Fruit fly (Drosophila melanogaster) whole organism, prepupa: ENCODE measurements around the gene CG8119.
A peak's percentile ranks its signal among the peaks of the same experiment; 100 is the strongest.

Experiments used
- Blimp-1 ChIP-seq: fragments of 200-800 bp; sonication (Bioruptor generic); optimal IDR thresholded peaks from 3 replicates; lab custom pipeline; 2017; ENCODE audit warnings: missing biosample characterization, missing genetic modification characterization, mild to moderate bottlenecking, moderate library complexity, missing genetic modification reagents
- CG10631 ChIP-seq: fragments of 200-800 bp; sonication (Bioruptor generic); optimal IDR thresholded peaks from 2 replicates; lab custom pipeline; 2016; ENCODE audit warnings: missing biosample characterization, missing genetic modification characterization
- CG11294 ChIP-seq: fragments of 200-800 bp; sonication (Bioruptor generic); IDR thresholded peaks from 2 replicates; pipeline ENCODE4 v1.3.6; 2022; ENCODE audit warnings: missing biosample characterization, missing genetic modification characterization
- CG11902 ChIP-seq: fragments of 200-800 bp; sonication (Bioruptor generic); optimal IDR thresholded peaks from 3 replicates; lab custom pipeline; 2016; ENCODE audit warnings: missing biosample characterization, missing genetic modification characterization
- CG1621 ChIP-seq: fragments of 200-800 bp; sonication (Bioruptor generic); optimal IDR thresholded peaks from 3 replicates; lab custom pipeline; 2018; ENCODE audit warnings: missing biosample characterization, mild to moderate bottlenecking, missing genetic modification characterization
- CG16779 ChIP-seq: fragments of 200-800 bp; sonication (Bioruptor generic); optimal IDR thresholded peaks from 3 replicates; lab custom pipeline; 2017; ENCODE audit warnings: missing biosample characterization, mild to moderate bottlenecking, missing genetic modification characterization
- CG3032 ChIP-seq: fragments of 200-800 bp; optimal IDR thresholded peaks from 2 replicates; lab custom pipeline; 2019; ENCODE audit warnings: missing biosample characterization, mild to moderate bottlenecking, missing genetic modification characterization, moderate library complexity
- CG31627 ChIP-seq: fragments of 200-800 bp; sonication (Bioruptor generic); optimal IDR thresholded peaks from 3 replicates; lab custom pipeline; 2016; ENCODE audit warnings: missing biosample characterization, missing genetic modification characterization
- CG32006 ChIP-seq: fragments of 200-800 bp; sonication (Bioruptor generic); optimal IDR thresholded peaks from 3 replicates; lab custom pipeline; 2017; ENCODE audit warnings: missing biosample characterization, mild to moderate bottlenecking, missing genetic modification characterization
- CG34406 ChIP-seq: fragments of 200-800 bp; sonication (Bioruptor generic); optimal IDR thresholded peaks from 3 replicates; lab custom pipeline; 2016; ENCODE audit warnings: missing biosample characterization, missing genetic modification characterization
- CG4318 ChIP-seq: fragments of 200-800 bp; sonication (Bioruptor generic); optimal IDR thresholded peaks from 3 replicates; lab custom pipeline; 2017; ENCODE audit warnings: missing biosample characterization, mild to moderate bottlenecking, missing genetic modification characterization
- CG6163 ChIP-seq: fragments of 200-800 bp; sonication (Bioruptor generic); IDR thresholded peaks from 3 replicates; pipeline ENCODE4 v1.3.6; 2022; ENCODE audit warnings: missing biosample characterization, missing genetic modification characterization
- CG6276 ChIP-seq: fragments of 200-800 bp; sonication (Bioruptor generic); optimal IDR thresholded peaks from 2 replicates; lab custom pipeline; 2017; ENCODE audit warnings: missing biosample characterization, mild to moderate bottlenecking, missing genetic modification characterization
- CG6792 ChIP-seq: fragments of 200-800 bp; sonication (Bioruptor generic); optimal IDR thresholded peaks from 3 replicates; lab custom pipeline; 2016; ENCODE audit warnings: missing biosample characterization, missing genetic modification characterization
- CG6808 ChIP-seq: fragments of 200-800 bp; sonication (Bioruptor generic); optimal IDR thresholded peaks from 3 replicates; lab custom pipeline; 2017; ENCODE audit warnings: missing biosample characterization, missing genetic modification characterization, mild to moderate bottlenecking, moderate library complexity, missing genetic modification reagents
- CG6854 ChIP-seq: fragments of 200-800 bp; sonication (Bioruptor generic); optimal IDR thresholded peaks from 2 replicates; lab custom pipeline; 2017; ENCODE audit warnings: missing biosample characterization, mild to moderate bottlenecking, missing genetic modification characterization
- CG7368 ChIP-seq: fragments of 200-800 bp; sonication (Bioruptor generic); optimal IDR thresholded peaks from 3 replicates; lab custom pipeline; 2016; ENCODE audit warnings: missing biosample characterization, missing genetic modification characterization
- CG8119 ChIP-seq: fragments of 200-800 bp; sonication (Bioruptor generic); IDR thresholded peaks from 3 replicates; pipeline ENCODE4 v1.3.6; 2022; ENCODE audit warnings: missing biosample characterization, missing genetic modification characterization
- CG8319 ChIP-seq: fragments of 200-800 bp; sonication (Bioruptor generic); optimal IDR thresholded peaks from 3 replicates; lab custom pipeline; 2016; ENCODE audit warnings: missing biosample characterization, missing genetic modification characterization
- CG8632 ChIP-seq: fragments of 200-800 bp; sonication (Bioruptor generic); optimal IDR thresholded peaks from 3 replicates; lab custom pipeline; 2016; ENCODE audit warnings: missing biosample characterization, missing genetic modification characterization
- Eip75B ChIP-seq: fragments of 200-800 bp; sonication (Bioruptor generic); optimal IDR thresholded peaks from 3 replicates; lab custom pipeline; 2016; ENCODE audit warnings: missing biosample characterization, missing genetic modification characterization
- Eip93F ChIP-seq: fragments of 200-800 bp; sonication (Bioruptor generic); optimal IDR thresholded peaks from 2 replicates; lab custom pipeline; 2016; ENCODE audit warnings: missing biosample characterization, mild to moderate bottlenecking, missing genetic modification characterization
- Ets96B ChIP-seq: fragments of 200-800 bp; optimal IDR thresholded peaks from 2 replicates; lab custom pipeline; 2019; ENCODE audit warnings: missing biosample characterization, mild to moderate bottlenecking, missing genetic modification characterization, moderate library complexity
- Gug ChIP-seq: fragments of 200-800 bp; sonication (Bioruptor generic); IDR thresholded peaks from 2 replicates; pipeline ENCODE4 v1.3.6; 2022; ENCODE audit warnings: missing biosample characterization, missing genetic modification characterization
- Hr38 ChIP-seq: sonication (Bioruptor generic); optimal IDR thresholded peaks from 2 replicates; lab custom pipeline; 2016; ENCODE audit warnings: missing biosample characterization, missing genetic modification characterization
- Hr39 ChIP-seq: fragments of 200-800 bp; sonication (Bioruptor generic); optimal IDR thresholded peaks from 2 replicates; lab custom pipeline; 2016; ENCODE audit warnings: missing biosample characterization, missing genetic modification characterization
- Hr4 ChIP-seq: fragments of 200-800 bp; sonication (Bioruptor generic); optimal IDR thresholded peaks from 3 replicates; lab custom pipeline; 2016; ENCODE audit warnings: missing biosample characterization, missing genetic modification characterization
- Lpt ChIP-seq: fragments of 200-800 bp; sonication (Bioruptor generic); optimal IDR thresholded peaks from 3 replicates; lab custom pipeline; 2016; ENCODE audit warnings: missing biosample characterization, missing genetic modification characterization
- Met ChIP-seq: fragments of 200-800 bp; sonication (Bioruptor generic); optimal IDR thresholded peaks from 3 replicates; lab custom pipeline; 2016; ENCODE audit warnings: missing biosample characterization, missing genetic modification characterization
- Smox ChIP-seq: fragments of 200-800 bp; sonication (Bioruptor generic); optimal IDR thresholded peaks from 3 replicates; lab custom pipeline; 2016; ENCODE audit warnings: missing biosample characterization, missing genetic modification characterization
- Sox102F ChIP-seq: fragments of 200-800 bp; sonication (Bioruptor generic); optimal IDR thresholded peaks from 2 replicates; lab custom pipeline; 2016; ENCODE audit warnings: missing biosample characterization, mild to moderate bottlenecking, missing genetic modification characterization
- Sox14 ChIP-seq: fragments of 200-800 bp; sonication (Bioruptor generic); optimal IDR thresholded peaks from 3 replicates; lab custom pipeline; 2016; ENCODE audit warnings: missing biosample characterization, missing genetic modification characterization
- Sox15 ChIP-seq: fragments of 200-800 bp; sonication (Bioruptor generic); optimal IDR thresholded peaks from 3 replicates; lab custom pipeline; 2016; ENCODE audit warnings: missing biosample characterization, missing genetic modification characterization
- acj6 ChIP-seq: fragments of 200-800 bp; sonication (Bioruptor generic); optimal IDR thresholded peaks from 3 replicates; lab custom pipeline; 2016; ENCODE audit warnings: missing biosample characterization, missing genetic modification characterization
- cyc ChIP-seq: fragments of 200-800 bp; sonication (Bioruptor generic); optimal IDR thresholded peaks from 3 replicates; lab custom pipeline; 2016; ENCODE audit warnings: missing biosample characterization, missing genetic modification characterization
- eg ChIP-seq: fragments of 200-800 bp; sonication (Bioruptor generic); IDR thresholded peaks from 3 replicates; pipeline ENCODE4 v1.3.6; 2022; ENCODE audit warnings: missing biosample characterization, missing genetic modification characterization
- fd59A ChIP-seq: fragments of 200-800 bp; sonication (Bioruptor generic); optimal IDR thresholded peaks from 2 replicates; lab custom pipeline; 2017; ENCODE audit warnings: missing biosample characterization, mild to moderate bottlenecking, missing genetic modification characterization, missing genetic modification reagents
- fd85E ChIP-seq: fragments of 200-800 bp; sonication (Bioruptor generic); optimal IDR thresholded peaks from 3 replicates; lab custom pipeline; 2016; ENCODE audit warnings: missing biosample characterization, missing genetic modification characterization
- pdm3 ChIP-seq: fragments of 200-800 bp; sonication (Bioruptor generic); optimal IDR thresholded peaks from 3 replicates; lab custom pipeline; 2016; ENCODE audit warnings: missing biosample characterization, missing genetic modification characterization
- salr ChIP-seq, 2 experiments: fragments of 200-800 bp; sonication (Bioruptor generic); optimal IDR thresholded peaks; 3 replicates each; lab custom pipeline; 2016 to 2018; ENCODE audit warnings: missing biosample characterization in 2 of 2, missing genetic modification characterization in 2 of 2, mild to moderate bottlenecking in 1 of 2
- spab ChIP-seq: fragments of 200-800 bp; sonication (Bioruptor generic); optimal IDR thresholded peaks from 2 replicates; lab custom pipeline; 2017; ENCODE audit warnings: missing biosample characterization, mild to moderate bottlenecking, missing genetic modification characterization, missing genetic modification reagents
- svp ChIP-seq: fragments of 200-800 bp; sonication (Bioruptor generic); peaks from one replicate; lab custom pipeline; 2016; ENCODE audit warnings: missing biosample characterization, missing genetic modification characterization
- vri ChIP-seq: fragments of 200-800 bp; sonication (Bioruptor generic); optimal IDR thresholded peaks from 3 replicates; lab custom pipeline; 2016; ENCODE audit warnings: missing biosample characterization, mild to moderate bottlenecking, missing genetic modification characterization

CG8119 gene

dm6 chrX:15675294-15675693, 12.9 kb downstream of the CG8119 start, which contains the start of gene CG12708 (continued):
- peak; percentile 6 for TF ChIP-seq Sox14
- peak; percentile 49; the same call in 1 of the 3 replicates for TF ChIP-seq eg (GFP tag; lab: Robert Waterston, UW)
- peak; percentile 16 for TF ChIP-seq Eip75B (GFP tag; lab: Kevin White, UChicago)
- no peak for TF ChIP-seq CG3032 (tag; lab: Kevin White, UChicago)
- peak; percentile 45 for TF ChIP-seq Met (GFP tag; lab: Kevin White, UChicago)
- TF ChIP-seq CG11294 (GFP tag; lab: Robert Waterston, UW), result no peak
- TF ChIP-seq CG32006 (GFP tag; lab: Kevin White, UChicago), result no peak
- TF ChIP-seq CG11902 (GFP tag; lab: Kevin White, UChicago), result no peak
- no peak for TF ChIP-seq CG8632
- TF ChIP-seq fd85E, result no peak
- peak; percentile 37 for TF ChIP-seq CG6808
- peak; percentile 26 for TF ChIP-seq CG1621 (tag; lab: Kevin White, UChicago)
- no peak for TF ChIP-seq Eip93F (GFP tag; lab: Kevin White, UChicago)
- no peak for TF ChIP-seq CG7368 (GFP tag; lab: Kevin White, UChicago)
- TF ChIP-seq CG6792, result no peak
- no peak for TF ChIP-seq CG16779
- TF ChIP-seq acj6 (GFP tag; lab: Kevin White, UChicago), result no peak
- TF ChIP-seq CG6163 (GFP tag; lab: Robert Waterston, UW), result peak; percentile 60; the same call in 2 of the 3 replicates
- TF ChIP-seq Gug (GFP tag; lab: Robert Waterston, UW), result no peak
- TF ChIP-seq Sox102F (GFP tag; lab: Kevin White, UChicago), result peak; percentile 36
- no peak for TF ChIP-seq fd59A (GFP tag; lab: Kevin White, UChicago)
- no peak for TF ChIP-seq Ets96B (tag; lab: Kevin White, UChicago)
- no peak for TF ChIP-seq CG31627 (GFP tag; lab: Kevin White, UChicago)
- TF ChIP-seq CG6854 (GFP tag; lab: Kevin White, UChicago), result peak; percentile 57
- TF ChIP-seq vri (GFP tag; lab: Kevin White, UChicago), result peak; percentile 41
- TF ChIP-seq svp (GFP tag; lab: Kevin White, UChicago), result peak; percentile 72
- TF ChIP-seq CG34406, result no peak
- TF ChIP-seq Smox (GFP tag; lab: Kevin White, UChicago), result peak; percentile 19
- TF ChIP-seq Hr4 (GFP tag; lab: Kevin White, UChicago), result no peak
- no peak for TF ChIP-seq salr (GFP tag; optimal IDR thresholded peaks at IDR 0.05; lab: Kevin White, UChicago)
- no peak for TF ChIP-seq cyc (GFP tag; lab: Kevin White, UChicago)

DNA sequence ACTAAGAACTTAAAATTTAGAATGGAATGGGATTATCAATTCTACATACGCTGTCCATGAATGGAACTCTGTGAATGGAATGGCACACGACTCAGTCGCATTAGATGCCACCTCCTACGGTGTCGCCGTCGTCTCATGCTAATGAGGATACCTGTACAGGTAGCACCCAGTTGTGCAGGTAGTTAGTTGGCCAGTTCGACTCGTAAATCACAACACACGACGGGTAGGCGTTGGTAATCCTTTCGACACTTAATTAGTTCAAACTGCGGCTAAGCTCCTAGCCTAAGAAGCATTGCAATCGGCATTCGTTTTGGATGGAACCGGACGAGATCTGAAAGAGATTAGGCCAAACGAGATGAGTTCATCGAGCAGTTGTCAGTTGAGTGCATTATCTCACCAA, 22.0 kb downstream of the CG8119 start:
- TF ChIP-seq Sox14 (no peak), CG4318 (GFP tag; lab: Kevin White, UChicago) (no peak), CG32006 (GFP tag; lab: Kevin White, UChicago) (no peak), CG8119 (no peak), Hr39 (GFP tag; lab: Kevin White, UChicago) (no peak), CG6854 (GFP tag; lab: Kevin White, UChicago) (no peak), CG1621 (tag; lab: Kevin White, UChicago) (no peak), Gug (GFP tag; lab: Robert Waterston, UW) (no peak), CG6276 (GFP tag; lab: Kevin White, UChicago) (no peak), Blimp-1 (GFP tag; lab: Kevin White, UChicago) (no peak)

dm6 chrX:15688757-15689156, 26.4 kb downstream of the CG8119 start, which contains the start of gene CG15599:
Gene CG15599, minus strand, starts transcription at chrX:15688857.
- TF ChIP-seq Gug (GFP tag; lab: Robert Waterston, UW), result no peak
- no peak for TF ChIP-seq CG6792
- no peak for TF ChIP-seq CG10631 (GFP tag; lab: Kevin White, UChicago)
- TF ChIP-seq Sox15 (GFP tag; lab: Kevin White, UChicago), result no peak
- TF ChIP-seq CG8319, result no peak
- no peak for TF ChIP-seq Hr38 (GFP tag; lab: Kevin White, UChicago)
- no peak for TF ChIP-seq pdm3 (GFP tag; lab: Kevin White, UChicago)
- no peak for TF ChIP-seq Ets96B (tag; lab: Kevin White, UChicago)
- TF ChIP-seq Lpt (GFP tag; lab: Kevin White, UChicago), result no peak
- no peak for TF ChIP-seq Hr4 (GFP tag; lab: Kevin White, UChicago)
- no peak for TF ChIP-seq spab (GFP tag; lab: Kevin White, UChicago)
- TF ChIP-seq CG3032 (tag; lab: Kevin White, UChicago), result no peak
